Fruit fly (Drosophila melanogaster) whole organism, embryonic: ENCODE results near the gene CG7650.

Experiments used
- Ada2b ChIP-seq: fragments of 200-800 bp; sonication (Bioruptor generic); IDR thresholded peaks from 2 replicates; pipeline ENCODE4 v1.3.6; 2022; ENCODE audit warnings: missing biosample characterization, missing genetic modification characterization
- CG10543 ChIP-seq: fragments of 200-800 bp; sonication (Bioruptor generic); optimal IDR thresholded peaks from 3 replicates; lab custom pipeline; 2017; ENCODE audit warnings: missing biosample characterization, mild to moderate bottlenecking, missing genetic modification characterization, moderate library complexity
- CG11085 ChIP-seq: fragments of 200-800 bp; sonication (Bioruptor generic); IDR thresholded peaks from 2 replicates; pipeline ENCODE4 v1.3.6; 2022; ENCODE audit warnings: missing biosample characterization, missing genetic modification characterization
- CG1233 ChIP-seq: fragments of 200-800 bp; sonication (Bioruptor generic); optimal IDR thresholded peaks from 4 replicates; lab custom pipeline; 2018; ENCODE audit warnings: missing biosample characterization, mild to moderate bottlenecking, missing genetic modification characterization
- CG14710 ChIP-seq: fragments of 200-800 bp; sonication (Bioruptor generic); optimal IDR thresholded peaks from 3 replicates; lab custom pipeline; 2019; ENCODE audit warnings: missing biosample characterization, mild to moderate bottlenecking, missing genetic modification characterization, moderate library complexity
- CG2120 ChIP-seq: fragments of 200-800 bp; sonication (Bioruptor generic); optimal IDR thresholded peaks from 3 replicates; lab custom pipeline; 2016; ENCODE audit warnings: missing biosample characterization, missing genetic modification characterization
- CG2678 ChIP-seq: fragments of 200-800 bp; sonication (Bioruptor generic); optimal IDR thresholded peaks from 3 replicates; lab custom pipeline; 2019; ENCODE audit warnings: missing biosample characterization, mild to moderate bottlenecking, missing genetic modification characterization, moderate library complexity
- CG30403 ChIP-seq: fragments of 200-800 bp; sonication (Bioruptor generic); optimal IDR thresholded peaks from 3 replicates; lab custom pipeline; 2016; ENCODE audit warnings: missing biosample characterization, missing genetic modification characterization
- CG3281 ChIP-seq: fragments of 200-800 bp; sonication (Bioruptor generic); optimal IDR thresholded peaks from 3 replicates; lab custom pipeline; 2017; ENCODE audit warnings: missing biosample characterization, mild to moderate bottlenecking, missing genetic modification characterization
- CG4820 ChIP-seq: fragments of 200-800 bp; sonication (Bioruptor generic); optimal IDR thresholded peaks from 3 replicates; lab custom pipeline; 2016; ENCODE audit warnings: missing biosample characterization, missing genetic modification characterization
- CG6254 ChIP-seq: fragments of 200-800 bp; sonication (Bioruptor generic); optimal IDR thresholded peaks from 3 replicates; lab custom pipeline; 2017; ENCODE audit warnings: mild to moderate bottlenecking, missing biosample characterization, missing genetic modification reagents, missing genetic modification characterization
- CG6765 ChIP-seq: fragments of 200-800 bp; sonication (Bioruptor generic); optimal IDR thresholded peaks from 3 replicates; lab custom pipeline; 2017; ENCODE audit warnings: missing biosample characterization, mild to moderate bottlenecking, missing genetic modification characterization
- CG7271 ChIP-seq: fragments of 200-800 bp; sonication (Bioruptor generic); optimal IDR thresholded peaks from 2 replicates; lab custom pipeline; 2018; ENCODE audit warnings: missing biosample characterization, mild to moderate bottlenecking, missing genetic modification characterization, moderate library complexity
- CG7556 ChIP-seq: fragments of 200-800 bp; sonication (Bioruptor generic); optimal IDR thresholded peaks from 2 replicates; lab custom pipeline; 2017; ENCODE audit warnings: missing biosample characterization, mild to moderate bottlenecking, missing genetic modification characterization
- CG7839 ChIP-seq: fragments of 200-800 bp; sonication (Bioruptor generic); optimal IDR thresholded peaks from 3 replicates; lab custom pipeline; 2018; ENCODE audit warnings: missing biosample characterization, mild to moderate bottlenecking, missing genetic modification characterization, moderate library complexity
- CG7963 ChIP-seq: fragments of 200-800 bp; sonication (Bioruptor generic); IDR thresholded peaks from 3 replicates; pipeline ENCODE4 v1.3.6; 2022; ENCODE audit warnings: missing biosample characterization, missing genetic modification characterization; ENCODE audit not compliant: partially characterized antibody
- CG8924 ChIP-seq: fragments of 200-800 bp; optimal IDR thresholded peaks from 3 replicates; lab custom pipeline; 2019; ENCODE audit warnings: missing biosample characterization, mild to moderate bottlenecking, missing genetic modification characterization, moderate library complexity
- CHES-1-like ChIP-seq: fragments of 200-800 bp; sonication (Bioruptor generic); optimal IDR thresholded peaks from 2 replicates; lab custom pipeline; 2016; ENCODE audit warnings: missing biosample characterization, missing genetic modification characterization
- D19B ChIP-seq: fragments of 200-800 bp; sonication (Bioruptor generic); optimal IDR thresholded peaks from 2 replicates; lab custom pipeline; 2017; ENCODE audit warnings: missing biosample characterization, mild to moderate bottlenecking, missing genetic modification characterization
- Dek ChIP-seq: fragments of 200-800 bp; sonication (Bioruptor generic); optimal IDR thresholded peaks from 3 replicates; lab custom pipeline; 2019; ENCODE audit warnings: missing biosample characterization, mild to moderate bottlenecking, missing genetic modification characterization, moderate library complexity
- Doc3 ChIP-seq: fragments of 200-800 bp; sonication (Bioruptor generic); IDR thresholded peaks from 3 replicates; pipeline ENCODE4 v1.3.6; 2022; ENCODE audit warnings: missing biosample characterization, missing genetic modification characterization; ENCODE audit not compliant: partially characterized antibody
- Eip74EF ChIP-seq, 2 experiments: fragments of 200-800 bp in 1 of 2; fragments of >200 bp in 1 of 2; sonication (Bioruptor generic) in 1 of 2; optimal IDR thresholded peaks; 2 replicates each; lab custom pipeline; 2017 to 2019; ENCODE audit warnings: missing biosample characterization in 2 of 2, missing genetic modification characterization in 2 of 2, mild to moderate bottlenecking in 1 of 2, moderate library complexity in 1 of 2
- Fer1 ChIP-seq: fragments of 200-800 bp; sonication (Bioruptor generic); optimal IDR thresholded peaks from 2 replicates; lab custom pipeline; 2017; ENCODE audit warnings: missing biosample characterization, mild to moderate bottlenecking, missing genetic modification characterization
- Fer3 ChIP-seq: fragments of 200-800 bp; sonication (Bioruptor generic); optimal IDR thresholded peaks from 2 replicates; lab custom pipeline; 2018; ENCODE audit warnings: missing biosample characterization, mild to moderate bottlenecking, missing genetic modification characterization, moderate library complexity
- GATAe ChIP-seq: fragments of 200-800 bp; sonication (Bioruptor generic); conservative IDR thresholded peaks from 2 replicates; pipeline ENCODE4 v1.3.6; 2022; ENCODE audit warnings: missing biosample characterization, missing genetic modification characterization
- HLH3B ChIP-seq: fragments of 200-800 bp; sonication (Bioruptor generic); IDR thresholded peaks from 2 replicates; pipeline ENCODE4 v1.3.6; 2022; ENCODE audit warnings: missing biosample characterization, missing genetic modification characterization
- Hr3 ChIP-seq: fragments of 200-800 bp; sonication (Bioruptor generic); optimal IDR thresholded peaks from 3 replicates; lab custom pipeline; 2016; ENCODE audit warnings: missing biosample characterization, missing genetic modification characterization
- Jarid2 ChIP-seq: fragments of 200-800 bp; sonication (Bioruptor generic); optimal IDR thresholded peaks from 3 replicates; lab custom pipeline; 2017; ENCODE audit warnings: mild to moderate bottlenecking, missing biosample characterization, missing genetic modification reagents, missing genetic modification characterization
- Rfx ChIP-seq: fragments of 200-800 bp; sonication (Bioruptor generic); IDR thresholded peaks from 2 replicates; pipeline ENCODE4 v1.3.6; 2022; ENCODE audit warnings: missing biosample characterization, missing genetic modification characterization
- Side ChIP-seq: fragments of 200-800 bp; sonication (Bioruptor generic); optimal IDR thresholded peaks from 2 replicates; lab custom pipeline; 2016; ENCODE audit warnings: missing biosample characterization, missing genetic modification characterization
- ac ChIP-seq: fragments of 200-800 bp; sonication (Bioruptor generic); optimal IDR thresholded peaks from 3 replicates; lab custom pipeline; 2017; ENCODE audit warnings: missing biosample characterization, mild to moderate bottlenecking, missing genetic modification characterization
- al ChIP-seq: fragments of 200-800 bp; sonication (Bioruptor generic); IDR thresholded peaks from 2 replicates; pipeline ENCODE4 v1.3.6; 2022; ENCODE audit warnings: missing biosample characterization, missing genetic modification characterization
- caup ChIP-seq: fragments of 200-800 bp; sonication (Bioruptor generic); optimal IDR thresholded peaks from 3 replicates; lab custom pipeline; 2017; ENCODE audit warnings: missing biosample characterization, mild to moderate bottlenecking, missing genetic modification characterization, moderate library complexity; ENCODE audit not compliant: severe bottlenecking
- dati ChIP-seq: fragments of 200-800 bp; sonication (Bioruptor generic); IDR thresholded peaks from 2 replicates; pipeline ENCODE4 v1.3.6; 2022; ENCODE audit warnings: missing biosample characterization, missing genetic modification characterization
- exex ChIP-seq: fragments of 200-800 bp; sonication (Bioruptor generic); optimal IDR thresholded peaks from 4 replicates; lab custom pipeline; 2018; ENCODE audit warnings: missing biosample characterization, mild to moderate bottlenecking, missing genetic modification characterization, moderate library complexity
- gsb-n ChIP-seq: fragments of 200-800 bp; sonication (Bioruptor generic); optimal IDR thresholded peaks from 3 replicates; lab custom pipeline; 2018; ENCODE audit warnings: missing biosample characterization, mild to moderate bottlenecking, missing genetic modification characterization
- gt ChIP-seq: fragments of 200-800 bp; sonication (Bioruptor generic); IDR thresholded peaks from 2 replicates; pipeline ENCODE4 v1.3.6; 2022; ENCODE audit warnings: missing biosample characterization, missing genetic modification characterization
- ham ChIP-seq: fragments of 200-800 bp; sonication (Bioruptor generic); IDR thresholded peaks from 2 replicates; pipeline ENCODE4 v1.3.6; 2022; ENCODE audit warnings: missing biosample characterization, missing genetic modification characterization
- lab ChIP-seq: fragments of 200-800 bp; sonication (Bioruptor generic); optimal IDR thresholded peaks from 3 replicates; lab custom pipeline; 2017; ENCODE audit warnings: missing biosample characterization, missing genetic modification characterization, mild to moderate bottlenecking, moderate library complexity, missing genetic modification reagents
- lmd ChIP-seq: fragments of 200-800 bp; sonication (Bioruptor generic); IDR thresholded peaks from 2 replicates; pipeline ENCODE4 v1.3.6; 2022; ENCODE audit warnings: missing biosample characterization, missing genetic modification characterization
- nerfin-1 ChIP-seq: fragments of 200-800 bp; sonication (Bioruptor generic); optimal IDR thresholded peaks from 3 replicates; lab custom pipeline; 2019; ENCODE audit warnings: missing biosample characterization, mild to moderate bottlenecking, missing genetic modification characterization, moderate library complexity
- phol ChIP-seq: fragments of 200-800 bp; sonication (Bioruptor generic); optimal IDR thresholded peaks from 3 replicates; lab custom pipeline; 2018; ENCODE audit warnings: missing biosample characterization, mild to moderate bottlenecking, missing genetic modification characterization, moderate library complexity
- pita ChIP-seq: fragments of 200-800 bp; sonication (Bioruptor generic); optimal IDR thresholded peaks from 2 replicates; lab custom pipeline; 2017; ENCODE audit warnings: missing biosample characterization, mild to moderate bottlenecking, missing genetic modification characterization
- pzg ChIP-seq: fragments of 200-800 bp; sonication (Bioruptor generic); optimal IDR thresholded peaks from 3 replicates; lab custom pipeline; 2018; ENCODE audit warnings: missing biosample characterization, mild to moderate bottlenecking, missing genetic modification characterization, moderate library complexity
- slbo ChIP-seq: fragments of 200-800 bp; sonication (Bioruptor generic); IDR thresholded peaks from 2 replicates; pipeline ENCODE4 v1.3.6; 2022; ENCODE audit warnings: missing biosample characterization, missing genetic modification characterization
- tgo ChIP-seq: fragments of 200-800 bp; sonication (Bioruptor generic); IDR thresholded peaks from 3 replicates; pipeline ENCODE4 v1.3.6; 2022; ENCODE audit warnings: missing biosample characterization, missing genetic modification characterization
- z ChIP-seq: fragments of 200-800 bp; sonication (Bioruptor generic); IDR thresholded peaks from 3 replicates; pipeline ENCODE4 v1.3.6; 2022; ENCODE audit warnings: missing biosample characterization, missing genetic modification characterization
- zen2 ChIP-seq: fragments of 200-800 bp; sonication (Bioruptor generic); IDR thresholded peaks from 3 replicates; pipeline ENCODE4 v1.3.6; 2022; ENCODE audit warnings: missing biosample characterization, missing genetic modification characterization; ENCODE audit not compliant: partially characterized antibody

Gene CG7650

DNA sequence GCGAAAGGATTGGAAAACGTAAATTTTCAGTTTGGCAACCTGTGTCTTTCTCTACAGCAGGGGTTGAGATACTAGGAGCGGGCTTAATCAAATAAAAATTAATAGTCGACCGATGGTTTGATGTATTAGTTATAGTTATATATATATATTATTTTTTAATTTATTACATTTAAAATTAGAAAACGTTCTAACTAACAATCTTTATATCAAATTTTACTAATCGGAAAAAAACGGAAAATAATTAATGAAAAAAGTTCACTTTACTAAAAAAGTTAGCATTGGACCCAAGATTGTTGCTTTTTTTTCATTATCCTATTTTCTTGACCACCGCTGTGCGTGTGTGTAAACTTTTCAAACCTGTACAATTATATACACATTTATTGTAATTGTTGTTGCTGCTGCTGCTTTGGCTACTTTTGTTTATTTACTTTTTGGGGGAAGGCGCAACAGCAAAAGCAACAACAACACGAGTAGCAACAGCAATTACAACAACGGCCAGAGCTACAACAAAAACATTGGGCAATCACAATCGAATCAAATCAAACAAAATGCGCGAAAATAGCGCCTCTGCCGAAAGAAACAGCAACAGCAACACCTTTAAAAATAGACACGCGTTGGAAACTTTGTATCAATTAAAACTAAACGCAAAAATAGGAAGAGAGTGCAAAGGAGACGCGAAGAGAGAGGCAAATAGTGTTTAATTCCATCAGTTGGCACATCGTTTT lies 17.5 kb downstream of the CG7650 start (continued):
- TF ChIP-seq CG7963 (GFP tag; lab: Robert Waterston, UW), result no peak
- peak; percentile 44 for TF ChIP-seq Hr3
- 0 out of 2 replicates have a peak, but pooled peaks have one; percentile 14 for TF ChIP-seq dati (GFP tag; lab: Robert Waterston, UW)
- peak; percentile 64 for TF ChIP-seq Fer3 (tag; lab: Kevin White, UChicago)
- TF ChIP-seq CG30403 (GFP tag; lab: Kevin White, UChicago), result peak; percentile 3
- no peak for TF ChIP-seq Doc3
- peak; percentile 70 for TF ChIP-seq lab (GFP tag; lab: Kevin White, UChicago)
- TF ChIP-seq Dek, result peak; percentile 23
- peak; percentile 77 for TF ChIP-seq CG8924 (tag; lab: Kevin White, UChicago)
- peak; percentile 25 for TF ChIP-seq gsb-n (tag; lab: Kevin White, UChicago)
- TF ChIP-seq nerfin-1, result peak; percentile 24
- peak; percentile 19 for TF ChIP-seq Jarid2
- peak; percentile 50; the same call in 1 of the 2 replicates for TF ChIP-seq slbo (GFP tag; lab: Robert Waterston, UW)
- TF ChIP-seq GATAe, result no peak
- TF ChIP-seq caup, result peak; percentile 58
- TF ChIP-seq tgo (GFP tag; lab: Robert Waterston, UW), result peak; percentile 53; the same call in 2 of the 3 replicates
- TF ChIP-seq Fer1 (GFP tag; lab: Kevin White, UChicago), result peak; percentile 62
- TF ChIP-seq CG2678 (tag; lab: Kevin White, UChicago), result peak; percentile 80
- peak; percentile 77 for TF ChIP-seq CG7839 (tag; lab: Kevin White, UChicago)
- TF ChIP-seq CG14710, result peak; percentile 25
- TF ChIP-seq phol (tag; lab: Kevin White, UChicago), result peak; percentile 60
- TF ChIP-seq pzg (GFP tag; lab: Kevin White, UChicago), result no peak
- peak; percentile 54 for TF ChIP-seq Rfx (GFP tag; lab: Robert Waterston, UW)
- peak; percentile 39 for TF ChIP-seq CG6765 (GFP tag; lab: Kevin White, UChicago)
- TF ChIP-seq CG6254 (GFP tag; lab: Kevin White, UChicago), result peak; percentile 24
- peak; percentile 31 for TF ChIP-seq CG7271 (tag; lab: Kevin White, UChicago)
- no peak for TF ChIP-seq CHES-1-like (GFP tag; lab: Kevin White, UChicago)
- TF ChIP-seq pita, result no peak
- TF ChIP-seq gt (GFP tag; lab: Robert Waterston, UW), result no peak
- TF ChIP-seq CG10543 (GFP tag; lab: Kevin White, UChicago), result peak; percentile 1
- peak; percentile 62 for TF ChIP-seq CG7556
- TF ChIP-seq exex (tag; lab: Kevin White, UChicago), result peak; percentile 7
- no peak for TF ChIP-seq zen2 (GFP tag; lab: Robert Waterston, UW)
- TF ChIP-seq ham (GFP tag; lab: Robert Waterston, UW), result no peak
- TF ChIP-seq z (GFP tag; lab: Robert Waterston, UW), result no peak
- peak; percentile 2 for TF ChIP-seq CG4820 (GFP tag; lab: Kevin White, UChicago)
- no peak for TF ChIP-seq ac (GFP tag; lab: Kevin White, UChicago)
- peak; percentile 15 for TF ChIP-seq CG1233 (GFP tag; lab: Kevin White, UChicago)
- TF ChIP-seq CG11085 (GFP tag; lab: Robert Waterston, UW), result no peak
- TF ChIP-seq Eip74EF (GFP tag; optimal IDR thresholded peaks at IDR 0.05; lab: Kevin White, UChicago), result peak in 1 of 2 experiments; percentile 28
- peak; percentile 33; the same call in 1 of the 2 replicates for TF ChIP-seq al (GFP tag; lab: Robert Waterston, UW)
- TF ChIP-seq CG3281, result peak; percentile 75
- peak; percentile 25 for TF ChIP-seq CG2120 (GFP tag; lab: Kevin White, UChicago)
- no peak for TF ChIP-seq Side (GFP tag; lab: Kevin White, UChicago)
- peak; percentile 21; the same call in 1 of the 2 replicates for TF ChIP-seq lmd (GFP tag; lab: Robert Waterston, UW)
- peak; percentile 30 for TF ChIP-seq D19B
- TF ChIP-seq Ada2b (GFP tag; lab: Robert Waterston, UW), result 0 out of 2 replicates have a peak, but pooled peaks have one; percentile 17
- peak; percentile 48 for TF ChIP-seq HLH3B (GFP tag; lab: Robert Waterston, UW)
